Worm (Caenorhabditis elegans) whole organism, L4/young adult: ENCODE results near the gene T28A11.16.

ENCODE experiments used
- W03F9.2 ChIP-seq: fragments of 150-350 bp; optimal IDR thresholded peaks from 2 replicates; lab custom pipeline; 2014; ENCODE audit warnings: missing biosample characterization, missing genetic modification characterization
- dao-5 ChIP-seq: sonication (generic microtip); optimal IDR thresholded peaks from 2 replicates; lab custom pipeline; 2016; ENCODE audit warnings: missing genotype, missing genetic modification characterization, moderate library complexity, missing compliant biosample characterization
- him-1 ChIP-seq: sonication (generic microtip); optimal IDR thresholded peaks from 2 replicates; lab custom pipeline; 2016; ENCODE audit warnings: missing genotype, missing genetic modification reagents, missing genetic modification characterization, missing compliant biosample characterization

The T28A11.16 gene

ce11 chrV:3278101-3278639 is 19.2 kb upstream of the T28A11.16 start, which contains the start of gene fbxa-64:
Gene fbxa-64 (minus strand): TSS chrV:3278151.
- TF ChIP-seq W03F9.2 (tag; lab: Kevin White, UChicago) (no peak), him-1 (tag; lab: Kevin White, UChicago) (no peak), dao-5 (tag; lab: Kevin White, UChicago) (no peak)

- TF ChIP-seq dao-5 (tag; lab: Kevin White, UChicago) (no peak), W03F9.2 (tag; lab: Kevin White, UChicago) (no peak), him-1 (tag; lab: Kevin White, UChicago) (no peak)
These were observed 17.2 kb upstream of the T28A11.16 start for ce11 chrV:3276184-3276583.

ce11 chrV:3275033-3275432 is 16.0 kb upstream of the T28A11.16 start, which contains the start of gene T28A11.3:
Gene T28A11.3 (plus strand): TSS chrV:3275333.
- TF ChIP-seq dao-5 (tag; lab: Kevin White, UChicago) = no peak
- no peak for TF ChIP-seq W03F9.2 (tag; lab: Kevin White, UChicago)
- TF ChIP-seq him-1 (tag; lab: Kevin White, UChicago) = no peak

ce11 chrV:3273577-3274100 is 14.6 kb upstream of the T28A11.16 start, which contains the start of gene T28A11.4:
Gene T28A11.4 (plus strand): TSS chrV:3274050.
- TF ChIP-seq W03F9.2 (tag; lab: Kevin White, UChicago) (no peak), dao-5 (tag; lab: Kevin White, UChicago) (no peak), him-1 (tag; lab: Kevin White, UChicago) (no peak)

ce11 chrV:3273156-3273555 is 14.1 kb upstream of the T28A11.16 start, which contains the start of gene T28A11.20:
Gene T28A11.20 (minus strand): TSS chrV:3273256.
- TF ChIP-seq dao-5 (tag; lab: Kevin White, UChicago) = no peak
- no peak for TF ChIP-seq him-1 (tag; lab: Kevin White, UChicago)
- no peak for TF ChIP-seq W03F9.2 (tag; lab: Kevin White, UChicago)

ce11 chrV:3269407-3269806 is 10.4 kb upstream of the T28A11.16 start, which contains the start of gene T28A11.19:
Gene T28A11.19 (minus strand): TSS chrV:3269514.
- TF ChIP-seq dao-5 (tag; lab: Kevin White, UChicago) = no peak
- TF ChIP-seq him-1 (tag; lab: Kevin White, UChicago) = no peak
- TF ChIP-seq W03F9.2 (tag; lab: Kevin White, UChicago) = no peak

- TF ChIP-seq W03F9.2 (tag; lab: Kevin White, UChicago) = no peak
- TF ChIP-seq him-1 (tag; lab: Kevin White, UChicago) = no peak
- TF ChIP-seq dao-5 (tag; lab: Kevin White, UChicago) = no peak
These were observed 8.9 kb upstream of the T28A11.16 start, which contains the start of gene T28A11.18 for ce11 chrV:3267950-3268349. Gene T28A11.18 (minus strand): TSS chrV:3268050.

ce11 chrV:3266189-3266588 is 7.2 kb upstream of the T28A11.16 start, which contains the start of gene T28A11.17:
Gene T28A11.17 (minus strand): TSS chrV:3266289.
- no peak for TF ChIP-seq him-1 (tag; lab: Kevin White, UChicago)
- no peak for TF ChIP-seq W03F9.2 (tag; lab: Kevin White, UChicago)
- TF ChIP-seq dao-5 (tag; lab: Kevin White, UChicago) = no peak

- TF ChIP-seq W03F9.2 (tag; lab: Kevin White, UChicago) (no peak), him-1 (tag; lab: Kevin White, UChicago) (no peak), dao-5 (tag; lab: Kevin White, UChicago) (no peak)
These were observed 1.1 kb upstream of the T28A11.16 start, which contains the start of gene srbc-5 for ce11 chrV:3260075-3260474. Gene srbc-5 (plus strand): TSS chrV:3260375.

- TF ChIP-seq him-1 (tag; lab: Kevin White, UChicago) = no peak
- no peak for TF ChIP-seq dao-5 (tag; lab: Kevin White, UChicago)
- TF ChIP-seq W03F9.2 (tag; lab: Kevin White, UChicago) = no peak
These were observed 1.7 kb downstream of the T28A11.16 start, which contains the start of gene T28A11.22 for ce11 chrV:3257277-3257676. Gene T28A11.22 (plus strand): TSS chrV:3257577.

- TF ChIP-seq dao-5 (tag; lab: Kevin White, UChicago) = no peak
- TF ChIP-seq him-1 (tag; lab: Kevin White, UChicago) = no peak
- no peak for TF ChIP-seq W03F9.2 (tag; lab: Kevin White, UChicago)
These were observed 2.2 kb downstream of the T28A11.16 start for ce11 chrV:3256809-3257208.

ce11 chrV:3256051-3256450 is 3.0 kb downstream of the T28A11.16 start, which contains the start of gene srt-63:
Gene srt-63 (minus strand): TSS chrV:3256151.
- TF ChIP-seq him-1 (tag; lab: Kevin White, UChicago) = no peak
- no peak for TF ChIP-seq dao-5 (tag; lab: Kevin White, UChicago)

- TF ChIP-seq him-1 (tag; lab: Kevin White, UChicago) (no peak), W03F9.2 (tag; lab: Kevin White, UChicago) (no peak), dao-5 (tag; lab: Kevin White, UChicago) (no peak)
These were observed 8.9 kb downstream of the T28A11.16 start, which contains the start of gene T28A11.13 for ce11 chrV:3250153-3250552. Gene T28A11.13 (minus strand): TSS chrV:3250253.
